Fruit fly (Drosophila melanogaster) whole organism, pupa: ENCODE results near the gene Zw10.

Source experiments
- CG10348 ChIP-seq: fragments of 200-800 bp; sonication (Bioruptor generic); IDR thresholded peaks from 2 replicates; pipeline ENCODE4 v1.3.6; 2022; ENCODE audit warnings: missing biosample characterization, missing genetic modification characterization
- Pif1A ChIP-seq: fragments of 200-800 bp; sonication (Bioruptor generic); optimal IDR thresholded peaks from 3 replicates; lab custom pipeline; 2016; ENCODE audit warnings: missing biosample characterization, missing genetic modification characterization
- fd96Ca ChIP-seq: fragments of 200-800 bp; sonication (Bioruptor generic); IDR thresholded peaks from 3 replicates; pipeline ENCODE4 v1.3.6; 2022; ENCODE audit warnings: missing biosample characterization, missing genetic modification characterization

DNA sequence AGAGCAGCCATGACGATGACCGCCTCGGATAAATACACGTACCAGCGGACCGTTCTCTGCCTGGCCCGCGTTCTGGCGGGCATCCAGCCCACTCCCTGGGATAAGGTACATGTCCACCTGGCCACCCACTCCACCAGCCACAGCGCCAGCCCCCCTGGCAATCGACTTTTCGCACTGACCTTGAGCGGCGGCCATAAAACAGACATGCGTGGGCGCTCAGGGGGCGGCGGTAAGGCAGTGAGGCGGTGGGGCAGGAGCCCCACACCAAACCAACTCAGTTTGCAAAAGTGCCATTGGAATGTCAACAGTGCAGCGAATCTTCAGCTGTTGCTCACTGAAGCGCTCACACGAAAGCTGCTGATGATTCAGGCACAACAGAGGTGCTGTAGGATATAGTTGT, 21.0 kb downstream of the Zw10 start:
- no peak for TF ChIP-seq Pif1A (GFP tag; lab: Kevin White, UChicago)
- no peak for TF ChIP-seq CG10348 (GFP tag; lab: Robert Waterston, UW)
- no peak for TF ChIP-seq fd96Ca (GFP tag; lab: Robert Waterston, UW)
